Worm (Caenorhabditis elegans): ENCODE measurements around the gene plpr-1.

The plpr-1 gene

DNA sequence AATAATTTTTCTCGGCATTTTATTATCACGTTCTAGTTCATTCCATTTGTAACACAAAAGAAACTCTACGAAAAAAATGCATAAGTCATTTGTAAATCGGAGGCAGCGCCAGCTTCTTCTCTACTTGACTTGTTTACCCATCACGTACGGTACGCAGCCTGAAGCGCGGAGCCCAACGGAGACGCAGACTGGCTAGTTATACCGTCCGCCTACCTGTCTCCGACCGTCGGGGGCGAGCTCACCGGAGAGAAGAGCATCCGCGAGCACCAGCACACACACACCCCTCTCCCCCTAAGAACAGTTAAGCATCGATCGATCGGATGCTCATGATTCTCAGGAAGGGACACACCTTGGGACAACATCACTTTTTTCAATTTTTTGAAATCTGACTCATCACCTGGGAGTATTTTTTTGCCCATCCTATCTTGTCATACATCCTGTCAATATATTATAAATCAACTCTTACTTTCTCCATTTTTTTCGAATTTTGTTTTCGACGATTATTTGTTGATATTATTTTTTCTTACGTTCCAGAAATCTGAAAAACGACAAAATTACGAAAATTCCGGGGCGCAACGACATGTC is at the start of gene plpr-1:
Gene plpr-1, plus strand, starts transcription at position 535 of the 585 bp plus-strand sequence.
- TF ChIP-seq dao-5 (tag; optimal IDR thresholded peaks at IDR 0.05) (no peak), him-1 (tag; optimal IDR thresholded peaks at IDR 0.05) (no peak), W03F9.2 (tag; optimal IDR thresholded peaks at IDR 0.05) (no peak)

- TF ChIP-seq dao-5 (tag; optimal IDR thresholded peaks at IDR 0.05) (no peak), him-1 (tag; optimal IDR thresholded peaks at IDR 0.05) (no peak), W03F9.2 (tag; optimal IDR thresholded peaks at IDR 0.05) (no peak)
Measured at ce11 chrII:11175347-11175746, 46.8 kb upstream of the plpr-1 start.

DNA sequence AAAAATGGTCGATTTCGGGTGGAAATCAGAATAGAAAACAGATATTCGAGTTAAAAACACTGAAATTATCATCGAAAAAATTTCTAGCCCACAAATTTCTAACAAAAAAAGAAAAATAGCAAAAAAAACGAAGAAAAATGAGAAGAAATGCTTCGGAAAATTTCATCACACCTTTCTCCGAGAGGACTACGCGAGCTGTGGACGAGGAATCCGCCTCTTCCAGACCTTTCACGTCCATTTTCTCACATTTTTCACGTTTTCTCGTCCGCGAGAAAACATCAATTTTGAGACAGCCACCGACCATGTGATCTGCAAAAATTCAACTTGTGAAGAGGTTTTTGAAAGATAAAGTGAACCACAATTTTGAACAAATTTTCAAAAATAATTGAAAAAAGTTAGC is 45.7 kb upstream of the plpr-1 start:
- TF ChIP-seq him-1 (tag; optimal IDR thresholded peaks at IDR 0.05) (no peak), dao-5 (tag; optimal IDR thresholded peaks at IDR 0.05) (no peak), W03F9.2 (tag; optimal IDR thresholded peaks at IDR 0.05) (no peak)

ce11 chrII:11177376-11177775 is 44.7 kb upstream of the plpr-1 start, which contains the start of gene F37H8.6:
Gene F37H8.6, minus strand, starts transcription at chrII:11177476.
- TF ChIP-seq W03F9.2 (tag; optimal IDR thresholded peaks at IDR 0.05) = no peak
- no peak for TF ChIP-seq dao-5 (tag; optimal IDR thresholded peaks at IDR 0.05)
- TF ChIP-seq him-1 (tag; optimal IDR thresholded peaks at IDR 0.05) = no peak

DNA sequence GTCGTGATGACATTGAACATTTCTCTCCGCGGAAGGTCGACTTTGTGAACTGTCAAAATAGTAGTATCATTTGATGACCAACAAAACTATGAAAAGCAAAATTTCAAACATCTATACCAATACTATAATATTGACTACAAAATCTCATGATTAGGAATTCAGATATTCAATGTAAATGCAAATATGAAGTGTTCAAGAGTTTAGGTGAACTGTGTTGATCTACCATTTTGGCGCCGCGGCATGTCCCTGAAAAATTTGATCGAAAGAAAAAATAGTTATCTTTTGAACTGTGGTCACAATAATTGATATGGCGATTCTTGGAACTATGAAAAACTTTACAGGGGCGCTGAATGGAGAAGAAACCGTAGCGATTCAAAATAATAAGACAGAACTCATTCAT is 43.4 kb upstream of the plpr-1 start:
- TF ChIP-seq W03F9.2 (tag; optimal IDR thresholded peaks at IDR 0.05) (no peak), him-1 (tag; optimal IDR thresholded peaks at IDR 0.05) (no peak), dao-5 (tag; optimal IDR thresholded peaks at IDR 0.05) (no peak)

DNA sequence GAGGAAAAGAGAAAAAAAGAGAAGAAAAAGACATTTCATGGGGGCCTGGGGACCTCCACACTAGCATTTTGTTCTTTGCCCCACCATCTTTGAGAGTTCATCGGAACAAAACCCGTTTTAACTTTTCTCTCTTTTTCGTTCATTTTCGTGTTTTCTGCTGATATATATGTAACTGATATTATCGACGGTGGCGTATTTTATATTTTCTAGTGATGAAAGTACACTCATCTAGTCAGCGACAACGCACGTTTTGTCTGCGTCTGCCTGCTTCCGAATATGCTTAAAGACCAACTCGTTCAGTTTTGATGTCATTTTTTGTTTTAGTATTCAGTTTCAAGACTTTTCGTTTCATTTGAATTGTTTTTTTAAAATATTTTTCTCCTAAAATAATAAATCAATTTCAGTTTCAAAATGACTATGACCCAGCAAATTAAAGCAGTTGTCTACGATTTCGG is 40.8 kb upstream of the plpr-1 start, which contains the start of gene bigr-1:
Gene bigr-1, plus strand, starts transcription at position 405 of the 455 bp plus-strand sequence.
- TF ChIP-seq him-1 (tag; optimal IDR thresholded peaks at IDR 0.05) = no peak
- TF ChIP-seq W03F9.2 (tag; optimal IDR thresholded peaks at IDR 0.05) = no peak
- no peak for TF ChIP-seq dao-5 (tag; optimal IDR thresholded peaks at IDR 0.05)

DNA sequence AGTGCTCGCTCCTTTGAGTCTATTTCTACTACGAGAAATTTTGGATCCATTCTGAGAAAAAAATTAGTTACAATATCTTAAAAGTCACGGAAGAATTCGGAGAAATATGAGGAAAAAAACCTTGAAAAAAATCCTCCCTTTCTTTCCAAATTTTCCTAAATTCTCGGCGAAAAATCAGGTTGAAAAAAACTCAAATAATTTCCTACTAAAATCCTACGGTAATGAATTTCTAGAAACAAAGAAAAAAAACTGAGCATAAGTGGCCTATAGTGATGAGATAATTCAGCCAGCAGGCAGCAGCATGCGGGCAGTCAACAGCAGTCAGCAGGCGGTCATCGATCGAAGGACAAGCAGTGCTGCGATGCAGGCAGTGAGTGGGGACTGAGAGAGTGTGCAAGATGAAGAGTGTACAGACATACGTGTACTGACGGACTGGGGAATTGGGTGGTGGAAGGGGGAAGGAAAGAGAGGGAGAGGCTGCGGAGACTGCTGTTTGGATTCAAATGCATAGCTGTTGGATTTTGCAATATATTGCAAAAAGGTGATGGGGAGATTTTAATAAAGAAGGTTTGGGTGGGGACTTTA is 37.3 kb upstream of the plpr-1 start, which contains the start of gene lir-3:
Gene lir-3, minus strand, starts transcription at position 51 of the 585 bp plus-strand sequence.
- TF ChIP-seq him-1 (tag; optimal IDR thresholded peaks at IDR 0.05) (no peak), dao-5 (tag; optimal IDR thresholded peaks at IDR 0.05) (no peak), W03F9.2 (tag; optimal IDR thresholded peaks at IDR 0.05) (no peak)

DNA sequence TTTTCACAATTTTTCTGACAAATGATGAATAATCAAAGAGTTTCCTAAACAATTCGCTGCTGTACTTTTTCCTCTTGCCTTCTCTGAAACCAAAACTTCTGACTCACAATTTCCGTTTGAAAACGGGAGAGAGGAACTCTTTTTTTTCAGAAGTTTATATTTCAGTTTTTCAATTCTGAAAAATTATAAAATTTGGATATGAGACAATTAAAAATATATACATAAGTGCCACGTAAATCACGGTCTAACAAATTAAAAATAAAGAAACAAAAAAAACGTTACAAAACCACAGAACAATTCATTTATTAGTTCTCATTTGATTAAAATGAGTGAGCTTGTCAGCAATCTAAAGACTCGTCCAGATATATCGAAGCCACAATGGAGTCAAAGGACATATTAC is 36.4 kb upstream of the plpr-1 start, which contains the start of gene sfxn-1.2:
Gene sfxn-1.2, plus strand, starts transcription at position 301 of the 400 bp plus-strand sequence.
- TF ChIP-seq W03F9.2 (tag; optimal IDR thresholded peaks at IDR 0.05) (no peak), him-1 (tag; optimal IDR thresholded peaks at IDR 0.05) (no peak), dao-5 (tag; optimal IDR thresholded peaks at IDR 0.05) (no peak)

DNA sequence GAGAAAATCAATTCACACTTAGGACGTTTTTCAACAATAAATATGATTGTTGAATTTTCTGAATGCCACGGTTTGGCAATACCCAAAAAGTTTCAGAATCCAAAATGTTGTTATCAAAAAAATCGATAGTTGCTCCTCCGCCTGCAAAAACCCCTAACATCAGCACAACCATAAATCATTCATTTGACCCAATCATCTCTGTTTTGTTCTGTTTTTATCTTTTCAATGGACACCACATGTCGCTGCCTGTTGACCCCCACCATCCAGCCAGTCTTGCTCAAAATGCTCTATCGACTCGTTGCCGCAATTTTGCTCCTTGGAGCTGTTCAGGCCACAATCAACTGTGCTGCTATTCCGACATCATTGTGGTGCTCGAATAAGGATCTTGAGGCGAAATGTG is 34.1 kb upstream of the plpr-1 start, which contains the start of gene F37H8.5:
Gene F37H8.5, plus strand, starts transcription at position 181 of the 400 bp plus-strand sequence.
- no peak for TF ChIP-seq W03F9.2 (tag; optimal IDR thresholded peaks at IDR 0.05)
- TF ChIP-seq him-1 (tag; optimal IDR thresholded peaks at IDR 0.05) = no peak
- no peak for TF ChIP-seq dao-5 (tag; optimal IDR thresholded peaks at IDR 0.05)

DNA sequence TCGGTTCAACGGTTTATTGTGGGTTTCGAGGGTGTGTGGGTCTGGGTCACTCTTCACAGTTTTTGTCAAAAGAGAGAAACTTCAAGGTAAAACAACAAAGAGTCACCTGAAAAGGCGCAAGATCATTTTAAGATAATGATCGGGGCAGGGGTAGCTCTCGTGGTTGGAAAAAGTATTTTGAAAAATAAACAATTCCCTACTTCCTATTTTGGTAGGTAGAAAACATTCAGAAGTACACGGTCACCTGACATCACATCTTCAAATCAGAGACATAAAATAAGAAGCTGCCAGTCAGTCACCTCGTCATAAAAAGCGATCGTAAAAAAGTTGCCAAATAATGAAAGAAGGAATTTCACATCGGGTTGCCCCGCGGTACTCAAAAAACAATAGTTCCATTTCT is 29.6 kb upstream of the plpr-1 start:
- no peak for TF ChIP-seq him-1 (tag; optimal IDR thresholded peaks at IDR 0.05)
- TF ChIP-seq dao-5 (tag; optimal IDR thresholded peaks at IDR 0.05) = no peak
- no peak for TF ChIP-seq W03F9.2 (tag; optimal IDR thresholded peaks at IDR 0.05)

DNA sequence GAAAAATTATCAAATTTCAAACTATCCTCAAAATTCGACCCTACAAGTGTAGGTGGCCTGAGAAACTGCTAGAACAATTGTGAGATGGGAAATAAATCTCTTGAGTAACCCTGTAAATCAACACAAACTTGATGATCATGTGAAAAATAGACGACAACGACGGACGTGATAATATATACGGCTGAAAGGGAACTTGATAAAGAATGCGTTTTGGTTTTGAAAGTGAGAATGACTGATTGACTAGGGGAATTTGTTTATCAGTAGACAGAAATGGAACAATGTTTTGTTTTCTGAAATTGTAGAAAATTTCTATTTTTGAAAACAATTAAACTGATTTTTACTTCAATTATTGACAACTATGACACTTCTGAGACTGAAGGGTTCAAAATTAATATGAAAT is 28.6 kb upstream of the plpr-1 start:
- TF ChIP-seq dao-5 (tag; optimal IDR thresholded peaks at IDR 0.05) (no peak), W03F9.2 (tag; optimal IDR thresholded peaks at IDR 0.05) (no peak)

- TF ChIP-seq dao-5 (tag; optimal IDR thresholded peaks at IDR 0.05) (no peak), him-1 (tag; optimal IDR thresholded peaks at IDR 0.05) (no peak), W03F9.2 (tag; optimal IDR thresholded peaks at IDR 0.05) (no peak)
Measured at ce11 chrII:11200234-11200755, 21.8 kb upstream of the plpr-1 start.

DNA sequence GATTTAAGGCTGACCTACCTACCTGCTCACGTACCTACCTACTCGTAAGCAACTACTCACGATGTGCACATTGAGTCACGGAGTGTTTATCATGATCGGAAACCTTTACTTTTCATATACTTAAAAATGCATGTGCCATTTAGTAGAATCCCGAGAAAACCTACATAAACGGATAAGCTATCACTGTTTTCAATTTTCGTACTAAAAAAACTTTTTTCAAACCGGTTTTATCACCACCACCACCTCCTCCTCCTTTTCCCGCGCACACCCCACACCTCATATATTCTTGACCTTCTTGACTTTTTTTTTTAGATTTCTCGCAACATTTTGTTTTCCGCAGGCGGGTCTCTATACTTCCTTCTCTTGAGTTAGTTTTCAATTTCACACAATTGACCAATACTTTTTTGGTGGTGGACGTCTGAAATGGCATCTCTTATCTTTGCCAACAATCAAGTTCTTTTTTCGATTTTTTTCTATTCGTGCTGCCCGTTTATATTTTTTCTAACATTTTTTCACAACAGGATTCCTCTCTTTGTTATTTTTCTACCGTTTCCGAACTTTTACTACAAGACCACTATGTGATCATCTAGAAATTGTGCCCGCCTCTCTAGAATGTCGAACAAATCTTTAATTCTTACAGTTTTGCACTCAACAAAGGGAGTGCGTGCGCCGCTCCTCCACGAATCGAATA is 19.4 kb upstream of the plpr-1 start, which contains the start of gene srap-1:
Gene srap-1, plus strand, starts transcription at position 641 of the 691 bp plus-strand sequence.
- no peak for TF ChIP-seq dao-5 (tag; optimal IDR thresholded peaks at IDR 0.05)
- no peak for TF ChIP-seq W03F9.2 (tag; optimal IDR thresholded peaks at IDR 0.05)
- no peak for TF ChIP-seq him-1 (tag; optimal IDR thresholded peaks at IDR 0.05)

DNA sequence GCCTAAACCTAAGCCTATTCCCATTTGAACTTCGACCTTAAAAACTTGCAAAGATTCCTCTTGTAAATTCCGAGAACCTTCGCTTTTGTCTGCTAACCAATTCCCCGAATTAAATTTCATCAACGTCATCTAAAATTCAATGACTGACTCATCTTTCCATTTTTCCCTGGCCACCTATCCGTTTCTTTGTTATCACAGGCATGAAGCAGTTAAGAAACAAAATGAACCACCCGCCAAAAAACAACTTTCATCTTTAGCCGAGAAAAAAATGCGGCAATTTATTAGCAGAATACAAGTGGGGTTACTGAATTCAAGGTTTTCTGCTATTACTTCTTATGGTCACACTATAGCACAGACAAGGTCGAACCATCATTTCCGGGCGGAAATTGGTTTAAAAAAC is 17.4 kb upstream of the plpr-1 start:
- no peak for TF ChIP-seq him-1 (tag; optimal IDR thresholded peaks at IDR 0.05)
- TF ChIP-seq W03F9.2 (tag; optimal IDR thresholded peaks at IDR 0.05) = no peak
- no peak for TF ChIP-seq dao-5 (tag; optimal IDR thresholded peaks at IDR 0.05)
